Worm (Caenorhabditis elegans): Measurements from ENCODE around the gene srd-29.

srd-29 gene

DNA sequence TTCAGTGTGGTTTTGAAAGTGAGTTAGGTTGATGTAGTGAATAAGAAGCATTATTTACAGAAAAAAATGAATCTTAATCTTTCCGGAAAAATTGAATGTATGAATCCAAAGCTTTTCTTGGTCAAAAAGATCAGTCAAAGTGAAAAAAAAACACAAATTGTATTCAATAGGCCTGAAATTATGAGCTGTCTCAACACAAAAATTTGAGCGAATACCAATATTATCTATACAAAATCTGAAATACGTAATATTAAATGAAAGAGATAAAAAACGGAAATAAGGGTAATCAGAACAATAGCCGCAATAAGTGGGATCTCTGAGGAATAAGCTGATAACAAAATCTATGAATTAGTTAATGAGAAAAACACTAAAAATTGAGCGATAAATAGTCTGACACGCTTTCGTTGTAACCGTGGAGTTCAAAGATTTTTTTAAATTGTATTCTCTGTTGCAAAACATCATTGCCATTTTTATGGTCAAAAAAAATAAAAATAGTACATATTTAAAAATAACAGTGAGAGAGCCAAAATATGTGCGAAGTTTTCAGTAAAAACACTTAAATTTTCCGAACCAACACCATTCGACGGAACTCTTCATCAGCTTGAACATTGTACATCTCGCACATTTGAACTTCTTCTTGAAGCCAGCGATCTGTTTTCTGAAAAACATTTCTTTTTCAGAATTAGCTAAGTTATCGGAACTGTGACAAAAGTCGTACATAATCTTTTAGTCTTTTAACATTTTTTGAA is 48.5 kb downstream of the srd-29 start, which contains the start of gene sre-11:
Gene sre-11, minus strand, starts transcription at position 51 of the 749 bp plus-strand sequence.
- TF ChIP-seq zag-1 (tag; optimal IDR thresholded peaks at IDR 0.05) (no peak), unc-62 (GFP tag; optimal IDR thresholded peaks at IDR 0.05 in 1 of 2) (peak in 1 of 2 experiments; percentile 68), unc-62 (tag; optimal IDR thresholded peaks at IDR 0.05) (no peak), T26A8.4 (GFP tag; IDR thresholded peaks at IDR 0.05) (no peak), lin-15B (tag; optimal IDR thresholded peaks at IDR 0.05) (no peak), nhr-41 (GFP tag; IDR thresholded peaks at IDR 0.05) (no peak), duxl-1 (tag; optimal IDR thresholded peaks at IDR 0.05; ENCODE audit: poor library complexity) (no peak), madf-5 (GFP tag; IDR thresholded peaks at IDR 0.05) (no peak), egl-27 (tag; optimal IDR thresholded peaks at IDR 0.05) (no peak), daf-8 (GFP tag; IDR thresholded peaks at IDR 0.05) (no peak)

DNA sequence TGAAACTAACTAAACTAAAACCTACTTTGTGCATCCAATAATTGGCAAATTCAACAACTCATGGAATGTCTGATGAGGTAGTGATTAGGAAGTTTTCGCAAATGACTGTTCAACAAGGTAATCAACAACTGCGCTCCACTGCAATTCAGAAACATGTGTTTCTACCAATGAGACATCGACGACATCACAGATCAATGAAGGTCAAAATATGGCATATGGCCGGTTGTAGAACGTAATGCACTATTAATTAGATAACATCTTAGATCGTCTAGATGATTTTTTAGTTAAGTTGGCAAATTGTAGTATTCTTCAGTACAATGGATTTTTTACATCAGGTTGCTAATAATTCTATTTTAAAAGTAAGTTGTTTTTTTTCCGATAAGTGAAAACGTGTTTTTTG is 50.6 kb downstream of the srd-29 start, which contains the start of the genes nhr-94 and nhr-152:
Gene nhr-94, minus strand, starts transcription at position 147 of the 400 bp plus-strand sequence.
Gene nhr-152, plus strand, starts transcription at position 162 of the 400 bp plus-strand sequence.
- TF ChIP-seq nhr-25 (tag; optimal IDR thresholded peaks at IDR 0.05; ENCODE audit: borderline replicate concordance, insufficient read depth) (peak; percentile 0), nhr-11 (tag; optimal IDR thresholded peaks at IDR 0.05) (no peak), skn-1 (tag; optimal IDR thresholded peaks at IDR 0.05) (no peak), duxl-1 (tag; optimal IDR thresholded peaks at IDR 0.05; ENCODE audit: poor library complexity) (no peak), hmg-1.1 (GFP tag; IDR thresholded peaks at IDR 0.05) (no peak), aly-2 (tag; optimal IDR thresholded peaks at IDR 0.05) (no peak), dmd-9 (GFP tag; IDR thresholded peaks at IDR 0.05) (no peak), ama-1 (optimal IDR thresholded peaks at IDR 0.05) (no peak), zip-11 (GFP tag; IDR thresholded peaks at IDR 0.05) (no peak), hif-1 (tag; optimal IDR thresholded peaks at IDR 0.05) (no peak), lim-7 (GFP tag; IDR thresholded peaks at IDR 0.05) (no peak), daf-16 (GFP tag; optimal IDR thresholded peaks at IDR 0.05) (no peak), daf-16 (tag; optimal IDR thresholded peaks at IDR 0.05) (no peak), lin-1 (GFP tag; IDR thresholded peaks at IDR 0.05) (no peak), zip-2 (tag; optimal IDR thresholded peaks at IDR 0.05) (no peak), snpc-4 (tag; optimal IDR thresholded peaks at IDR 0.05) (no peak), nhr-237 (tag; optimal IDR thresholded peaks at IDR 0.05) (no peak), lin-13 (GFP tag; optimal IDR thresholded peaks at IDR 0.05) (no peak), tag-97 (GFP tag; IDR thresholded peaks at IDR 0.05) (no peak), nhr-77 (tag; optimal IDR thresholded peaks at IDR 0.05) (no peak), nhr-102 (tag; optimal IDR thresholded peaks at IDR 0.05) (no peak), madf-5 (GFP tag; IDR thresholded peaks at IDR 0.05) (no peak), unc-130 (GFP tag; optimal IDR thresholded peaks at IDR 0.05) (no peak), F44E2.7 (GFP tag; IDR thresholded peaks at IDR 0.05) (no peak), madf-9 (GFP tag; conservative IDR thresholded peaks at IDR 0.05) (no peak), dmd-8 (GFP tag; IDR thresholded peaks at IDR 0.05) (no peak), aha-1 (tag) (peak; percentile 60), hlh-11 (tag; optimal IDR thresholded peaks at IDR 0.05) (no peak), arid-1 (GFP tag; conservative IDR thresholded peaks at IDR 0.05) (no peak), mxl-3 (GFP tag; optimal IDR thresholded peaks at IDR 0.05) (peak; percentile 59), ztf-7 (tag; optimal IDR thresholded peaks at IDR 0.05) (no peak), nhr-111 (GFP tag; optimal IDR thresholded peaks at IDR 0.05) (no peak), F26F4.8 (GFP tag; conservative IDR thresholded peaks at IDR 0.05) (no peak), hlh-30 (tag; optimal IDR thresholded peaks at IDR 0.05; ENCODE audit: insufficient read depth) (peak; percentile 58), nhr-28 (tag; optimal IDR thresholded peaks at IDR 0.05) (peak; percentile 46), egl-27 (tag; optimal IDR thresholded peaks at IDR 0.05) (no peak)
